Fruit fly (Drosophila melanogaster): Measurements from ENCODE around the gene CG3939.

- TF ChIP-seq CG12768 (GFP tag; optimal IDR thresholded peaks at IDR 0.05) (no peak), CG33017 (tag; optimal IDR thresholded peaks at IDR 0.05) (no peak), CG7101 (tag; optimal IDR thresholded peaks at IDR 0.05) (no peak), kay (GFP tag; ENCODE audit: borderline replicate concordance) (no peak), Crg-1 (GFP tag; optimal IDR thresholded peaks at IDR 0.05) (no peak), Hr96 (GFP tag; optimal IDR thresholded peaks at IDR 0.05) (no peak), bab1 (GFP tag; optimal IDR thresholded peaks at IDR 0.05) (no peak), tj (GFP tag; optimal IDR thresholded peaks at IDR 0.05) (no peak), CG11617 (GFP tag; optimal IDR thresholded peaks at IDR 0.05) (no peak), Mnt (GFP tag; optimal IDR thresholded peaks at IDR 0.05) (no peak)
Observed at dm6 chrX:3192301-3192700, 17.5 kb downstream of the CG3939 start.
